Worm (Caenorhabditis elegans) whole organism, L2 larva: ENCODE measurements around the gene bath-5.

Experiments
- aly-2 ChIP-seq: fragments of 150-350 bp; optimal IDR thresholded peaks from 2 replicates; lab custom pipeline; 2014; ENCODE audit warnings: missing biosample characterization, missing genetic modification characterization
- ama-1 ChIP-seq: fragments of 150-350 bp; optimal IDR thresholded peaks from 2 replicates; lab custom pipeline; 2018; ENCODE audit warnings: inconsistent platforms
- ceh-82 ChIP-seq: fragments of 150-350 bp; optimal IDR thresholded peaks from 2 replicates; lab custom pipeline; 2014; ENCODE audit warnings: missing biosample characterization, missing genetic modification characterization
- snpc-4 ChIP-seq: fragments of 150-350 bp; optimal IDR thresholded peaks from 2 replicates; lab custom pipeline; 2014; ENCODE audit warnings: missing biosample characterization, missing genetic modification characterization
- unc-39 ChIP-seq: fragments of 150-350 bp; optimal IDR thresholded peaks from 2 replicates; lab custom pipeline; 2014; ENCODE audit warnings: missing biosample characterization, missing genetic modification characterization
- ztf-11 ChIP-seq: sonication (generic microtip); optimal IDR thresholded peaks from 2 replicates; lab custom pipeline; 2017; ENCODE audit warnings: missing biosample characterization, missing genetic modification characterization

DNA sequence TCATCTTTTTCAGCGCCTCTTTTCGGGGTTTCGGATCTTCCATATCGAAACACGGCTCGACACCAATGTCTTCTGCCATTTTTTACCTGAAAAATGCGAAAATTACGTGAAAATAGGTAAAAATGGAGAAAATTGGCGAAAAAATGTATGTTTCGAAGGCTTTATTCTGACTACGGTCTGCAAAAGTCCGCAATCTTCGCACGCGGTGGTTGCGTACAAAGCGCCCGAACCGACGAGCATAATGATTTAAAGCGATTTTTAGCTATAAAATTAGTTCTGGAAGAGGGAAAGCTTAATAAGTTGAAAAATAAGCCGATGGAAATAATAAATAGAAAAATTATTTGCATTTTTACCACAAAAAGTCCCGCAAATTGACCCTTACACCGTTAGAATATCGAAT lies 27.2 kb upstream of the bath-5 start, which contains the start of gene F07E5.5:
- TF ChIP-seq aly-2 (tag; lab: Kevin White, UChicago): no peak
- TF ChIP-seq snpc-4 (tag; lab: Kevin White, UChicago): no peak
- TF ChIP-seq ceh-82: no peak
- no peak for TF ChIP-seq ama-1 (lab: Kevin White, UChicago)
- no peak for TF ChIP-seq ztf-11
- TF ChIP-seq unc-39 (tag; lab: Kevin White, UChicago): no peak
